Worm (Caenorhabditis elegans) whole organism, mixed stage, embryonic: Measurements from ENCODE around the gene C41G11.1.

ENCODE experiments used
- blmp-1 ChIP-seq: fragments of 150-350 bp; optimal IDR thresholded peaks from 2 replicates; lab custom pipeline; 2014; ENCODE audit warnings: missing biosample characterization, missing genetic modification characterization
- lin-32 ChIP-seq: fragments of 200-800 bp; sonication (Bioruptor generic); optimal IDR thresholded peaks from 2 replicates; lab custom pipeline; 2018; ENCODE audit warnings: mild to moderate bottlenecking, missing genetic modification characterization, missing compliant biosample characterization
- nhr-2 ChIP-seq: fragments of 150-350 bp; optimal IDR thresholded peaks from 2 replicates; lab custom pipeline; 2014; ENCODE audit warnings: missing biosample characterization, missing genetic modification characterization
- nhr-237 ChIP-seq: fragments of 150-350 bp; optimal IDR thresholded peaks from 2 replicates; lab custom pipeline; 2014; ENCODE audit warnings: missing biosample characterization, missing genetic modification characterization
- nhr-28 ChIP-seq: fragments of 150-350 bp; optimal IDR thresholded peaks from 2 replicates; lab custom pipeline; 2014; ENCODE audit warnings: missing biosample characterization, missing genetic modification characterization
- ztf-11 ChIP-seq: fragments of 150-350 bp; optimal IDR thresholded peaks from 2 replicates; lab custom pipeline; 2014; ENCODE audit warnings: missing biosample characterization, missing genetic modification characterization

DNA sequence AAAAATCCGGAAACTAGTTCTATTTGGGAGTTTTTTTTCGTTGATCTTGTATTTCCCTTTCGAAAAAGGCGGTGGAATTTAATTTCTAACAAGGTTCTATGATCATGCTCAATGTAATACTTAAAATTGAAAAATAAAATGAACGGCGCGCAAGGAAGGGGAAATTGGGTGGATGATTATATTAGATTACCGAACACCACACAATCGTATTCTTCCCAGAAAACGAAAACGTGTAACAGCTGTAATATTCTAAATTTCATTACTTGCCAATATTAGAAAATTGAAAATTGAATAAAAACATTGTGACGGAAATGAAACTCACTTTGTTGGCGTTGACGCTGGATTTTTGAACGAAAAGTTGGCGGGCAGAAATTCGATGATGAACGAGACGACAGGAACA is 3.7 kb upstream of the C41G11.1 start:
- TF ChIP-seq nhr-237 = no peak
- no peak for TF ChIP-seq lin-32 (GFP tag; lab: Kevin White, UChicago)
- TF ChIP-seq nhr-28 = no peak
- no peak for TF ChIP-seq blmp-1 (tag; lab: Kevin White, UChicago)
- TF ChIP-seq ztf-11 (tag; lab: Kevin White, UChicago) = no peak
- TF ChIP-seq nhr-2 (tag; lab: Kevin White, UChicago) = no peak
